Worm (Caenorhabditis elegans): ENCODE results near the gene ceh-84.

DNA sequence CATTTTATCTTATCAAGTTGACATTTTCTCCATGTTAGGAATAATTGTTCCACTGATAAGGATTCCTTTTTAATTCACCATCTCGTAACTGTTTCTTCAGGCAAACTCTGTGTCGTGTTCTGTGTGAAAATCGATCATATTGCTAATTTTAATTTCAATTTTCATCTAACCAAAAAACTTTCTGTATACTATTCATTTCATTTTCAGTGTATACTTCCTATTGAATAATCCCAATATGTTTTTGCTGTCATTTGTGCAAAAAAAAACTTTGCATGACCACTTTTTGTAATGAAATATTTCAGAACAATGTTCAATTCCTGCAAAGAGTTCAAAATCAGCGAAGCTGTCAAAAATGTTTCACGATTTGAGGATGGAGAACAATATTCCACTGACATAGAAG, 13.6 kb downstream of the ceh-84 start, which contains the start of gene Y16E11A.4:
- no peak for TF ChIP-seq ama-1 (optimal IDR thresholded peaks at IDR 0.05)
- TF ChIP-seq fkh-10 (GFP tag; optimal IDR thresholded peaks at IDR 0.05), result no peak
- TF ChIP-seq ceh-44 (GFP tag; IDR thresholded peaks at IDR 0.05), result no peak
- TF ChIP-seq aly-2 (tag; optimal IDR thresholded peaks at IDR 0.05), result no peak
- TF ChIP-seq ces-1 (GFP tag; optimal IDR thresholded peaks at IDR 0.05), result no peak
- no peak for TF ChIP-seq nhr-237 (tag; optimal IDR thresholded peaks at IDR 0.05)
- TF ChIP-seq daf-12 (tag; optimal IDR thresholded peaks at IDR 0.05), result no peak
- no peak for TF ChIP-seq unc-130 (GFP tag; optimal IDR thresholded peaks at IDR 0.05)
- TF ChIP-seq unc-62 (GFP tag; optimal IDR thresholded peaks at IDR 0.05 in 1 of 2), result no peak
- no peak for TF ChIP-seq unc-62 (tag; optimal IDR thresholded peaks at IDR 0.05)
- no peak for TF ChIP-seq fos-1 (tag; optimal IDR thresholded peaks at IDR 0.05)
- no peak for TF ChIP-seq nhr-28 (tag; optimal IDR thresholded peaks at IDR 0.05)
- no peak for TF ChIP-seq dpl-1 (GFP tag; optimal IDR thresholded peaks at IDR 0.05)
- TF ChIP-seq mep-1 (tag; optimal IDR thresholded peaks at IDR 0.05), result no peak
